Worm (Caenorhabditis elegans) whole organism, L4/young adult: ENCODE measurements around the gene ptp-4A2.

Source experiments
- W03F9.2 ChIP-seq: fragments of 150-350 bp; optimal IDR thresholded peaks from 2 replicates; lab custom pipeline; 2014; ENCODE audit warnings: missing biosample characterization, missing genetic modification characterization
- him-1 ChIP-seq: sonication (generic microtip); optimal IDR thresholded peaks from 2 replicates; lab custom pipeline; 2016; ENCODE audit warnings: missing genotype, missing genetic modification reagents, missing genetic modification characterization, missing compliant biosample characterization

- TF ChIP-seq him-1 (tag; lab: Kevin White, UChicago) (no peak), W03F9.2 (tag; lab: Kevin White, UChicago) (no peak)
These were observed 23.4 kb downstream of the ptp-4A2 start for ce11 chrX:3919689-3920088.
